Worm (Caenorhabditis elegans) whole organism, young adult: ENCODE results near the gene esyt-2.

Experiments
- athp-1 ChIP-seq: sonication (generic microtip); optimal IDR thresholded peaks from 2 replicates; lab custom pipeline; 2017; ENCODE audit warnings: mild to moderate bottlenecking, missing genetic modification characterization, missing compliant biosample characterization
- attf-5 ChIP-seq: fragments of 200-800 bp; sonication (Bioruptor generic); optimal IDR thresholded peaks from 2 replicates; lab custom pipeline; 2018; ENCODE audit warnings: mild to moderate bottlenecking, missing genetic modification characterization, missing compliant biosample characterization
- attf-6 ChIP-seq: fragments of 200-800 bp; sonication (Bioruptor generic); IDR thresholded peaks from 2 replicates; pipeline ENCODE4 v1.3.6; 2022; ENCODE audit warnings: missing genetic modification reagents, missing genetic modification characterization, missing compliant biosample characterization
- ceh-100 ChIP-seq: fragments of 200-800 bp; sonication (Bioruptor generic); IDR thresholded peaks from 2 replicates; pipeline ENCODE4 v1.3.6; 2022; ENCODE audit warnings: missing genetic modification reagents, missing genetic modification characterization, missing compliant biosample characterization
- ets-4 ChIP-seq: fragments of 200-800 bp; sonication (Bioruptor generic); optimal IDR thresholded peaks from 2 replicates; lab custom pipeline; 2018; ENCODE audit warnings: mild to moderate bottlenecking, missing genetic modification characterization, missing compliant biosample characterization
- lin-35 ChIP-seq, 3 experiments: fragments of 150-350 bp in 2 of 3; sonication (generic microtip) in 1 of 3; optimal IDR thresholded peaks; 2 replicates each; lab custom pipeline; 2014 to 2018; ENCODE audit warnings: missing biosample characterization in 3 of 3, missing genetic modification characterization in 3 of 3, missing genetic modification reagents in 3 of 3
- lin-54 ChIP-seq: fragments of 200-800 bp; sonication (Bioruptor generic); optimal IDR thresholded peaks from 2 replicates; lab custom pipeline; 2018; ENCODE audit warnings: mild to moderate bottlenecking, missing genetic modification characterization, missing compliant biosample characterization
- madf-6 ChIP-seq: fragments of 200-800 bp; sonication (Bioruptor generic); IDR thresholded peaks from 2 replicates; pipeline ENCODE4 v1.3.6; 2022; ENCODE audit warnings: missing genetic modification reagents, missing genetic modification characterization, missing compliant biosample characterization
- pha-4 ChIP-seq: fragments of 150-350 bp; sonication (generic microtip); optimal IDR thresholded peaks from 2 replicates; lab custom pipeline; 2014; ENCODE audit warnings: missing biosample characterization, missing genetic modification reagents, missing genetic modification characterization
- somi-1 ChIP-seq: fragments of 200-800 bp; sonication (Bioruptor generic); optimal IDR thresholded peaks from 2 replicates; lab custom pipeline; 2018; ENCODE audit warnings: mild to moderate bottlenecking, missing genetic modification characterization, missing compliant biosample characterization
- unc-62 ChIP-seq: fragments of 150-350 bp; optimal IDR thresholded peaks from 2 replicates; lab custom pipeline; 2014; ENCODE audit warnings: missing biosample characterization, missing genetic modification reagents, missing genetic modification characterization

DNA sequence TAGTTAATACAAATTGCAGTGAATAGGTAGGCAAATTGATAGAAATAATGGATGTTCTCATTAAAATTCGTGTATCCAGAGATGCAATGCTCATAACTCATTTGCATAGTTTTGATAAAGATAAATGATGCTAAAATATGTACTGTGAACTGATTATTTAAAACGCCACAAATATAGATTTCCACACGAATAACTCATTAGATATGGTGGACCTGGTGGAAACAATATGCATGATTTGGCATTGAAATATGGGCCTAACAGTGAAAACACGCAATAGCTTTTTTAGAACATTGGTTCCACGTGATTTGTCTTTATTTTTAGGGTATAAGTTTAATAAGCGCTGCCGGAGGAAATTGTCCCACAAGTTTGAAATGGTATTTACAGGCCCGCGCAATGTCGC is 39.5 kb upstream of the esyt-2 start, which contains the start of gene srg-3:
- no peak for TF ChIP-seq lin-54 (GFP tag; lab: Kevin White, UChicago)
- no peak for TF ChIP-seq attf-6 (GFP tag; lab: Robert Waterston, UW)
- no peak for TF ChIP-seq ets-4
- TF ChIP-seq ceh-100 (GFP tag; lab: Robert Waterston, UW): no peak
- no peak for TF ChIP-seq pha-4 (tag; lab: Kevin White, UChicago)
- no peak for TF ChIP-seq lin-35 (GFP tag; optimal IDR thresholded peaks at IDR 0.05; lab: Kevin White, UChicago)
- no peak for TF ChIP-seq unc-62 (GFP tag; lab: Kevin White, UChicago)
- TF ChIP-seq madf-6 (GFP tag; lab: Robert Waterston, UW): no peak
- no peak for TF ChIP-seq attf-5 (GFP tag; lab: Kevin White, UChicago)
- no peak for TF ChIP-seq somi-1 (GFP tag; lab: Kevin White, UChicago)
- no peak for TF ChIP-seq athp-1 (tag; lab: Kevin White, UChicago)
